Fruit fly (Drosophila melanogaster): ENCODE data around the gene Lar.

Gene Lar

dm6 chr2L:19763773-19764580 lies 177.6 kb downstream of the Lar start, which contains the start of gene fbp (continued):
- peak; percentile 29 for TF ChIP-seq Fer3 (tag; optimal IDR thresholded peaks at IDR 0.05)
- no peak for TF ChIP-seq abd-A (tag; optimal IDR thresholded peaks at IDR 0.05)
- TF ChIP-seq dmrt11E (tag; optimal IDR thresholded peaks at IDR 0.05), result peak; percentile 40
- peak; percentile 94 for TF ChIP-seq Blimp-1 (GFP tag; optimal IDR thresholded peaks at IDR 0.05)
- peak; percentile 61; the same call in 2 of the 3 replicates for TF ChIP-seq dysf (GFP tag; IDR thresholded peaks at IDR 0.05)
- TF ChIP-seq CG3065 (GFP tag; optimal IDR thresholded peaks at IDR 0.05), result peak; percentile 28
- no peak for TF ChIP-seq CG1603 (tag; optimal IDR thresholded peaks at IDR 0.05)
- TF ChIP-seq ems (GFP tag; optimal IDR thresholded peaks at IDR 0.05), result peak; percentile 36
- peak; percentile 51 for TF ChIP-seq fd3F (GFP tag; optimal IDR thresholded peaks at IDR 0.05)
- TF ChIP-seq sisA (GFP tag; IDR thresholded peaks at IDR 0.05), result peak; percentile 46; the same call in 1 of the 2 replicates
- peak; percentile 1 for TF ChIP-seq cato (GFP tag; optimal IDR thresholded peaks at IDR 0.05; ENCODE audit: borderline replicate concordance)
- TF ChIP-seq Ada2b (GFP tag; IDR thresholded peaks at IDR 0.05), result peak; percentile 19; the same call in 1 of the 2 replicates
- no peak for TF ChIP-seq trh (GFP tag; optimal IDR thresholded peaks at IDR 0.05)
- TF ChIP-seq pb (GFP tag; optimal IDR thresholded peaks at IDR 0.05), result no peak
- no peak for TF ChIP-seq sc (optimal IDR thresholded peaks at IDR 0.05)
- TF ChIP-seq sc (GFP tag; optimal IDR thresholded peaks at IDR 0.05), result peak; percentile 39
- TF ChIP-seq Doc2 (GFP tag; IDR thresholded peaks at IDR 0.05), result no peak
- TF ChIP-seq Opbp (GFP tag; IDR thresholded peaks at IDR 0.05; ENCODE audit: partially characterized antibody), result no peak
- peak; percentile 78 for TF ChIP-seq CG2712 (tag; optimal IDR thresholded peaks at IDR 0.05)
- peak; percentile 12 for TF ChIP-seq CG16863 (GFP tag; optimal IDR thresholded peaks at IDR 0.05)
- peak; percentile 36 for TF ChIP-seq CG2116 (GFP tag; optimal IDR thresholded peaks at IDR 0.05)
- TF ChIP-seq tup (GFP tag; optimal IDR thresholded peaks at IDR 0.05), result no peak
- TF ChIP-seq Pdp1 (GFP tag; optimal IDR thresholded peaks at IDR 0.05), result peak in 1 of 2 experiments; percentile 44
- TF ChIP-seq HLH3B (GFP tag; IDR thresholded peaks at IDR 0.05), result 0 out of 2 replicates have a peak, but pooled peaks have one; percentile 29
- no peak for TF ChIP-seq CG7271 (tag; optimal IDR thresholded peaks at IDR 0.05)
- peak; percentile 73 for TF ChIP-seq CG3281 (GFP tag; optimal IDR thresholded peaks at IDR 0.05)
- TF ChIP-seq Dad (GFP tag; optimal IDR thresholded peaks at IDR 0.05), result no peak
- no peak for TF ChIP-seq toy (GFP tag; IDR thresholded peaks at IDR 0.05)
- no peak for TF ChIP-seq CG16813 (GFP tag; IDR thresholded peaks at IDR 0.05; ENCODE audit: partially characterized antibody)
- no peak for TF ChIP-seq ato (GFP tag; IDR thresholded peaks at IDR 0.05; ENCODE audit: partially characterized antibody)
- TF ChIP-seq Eip74EF (GFP tag; optimal IDR thresholded peaks at IDR 0.05), result peak in 1 of 2 experiments; percentile 70
- peak; percentile 13 for TF ChIP-seq NfI (GFP tag; optimal IDR thresholded peaks at IDR 0.05)
- TF ChIP-seq ewg (GFP tag; optimal IDR thresholded peaks at IDR 0.05), result peak; percentile 21
- TF ChIP-seq dati (GFP tag; IDR thresholded peaks at IDR 0.05), result no peak
- TF ChIP-seq CG11504 (tag; optimal IDR thresholded peaks at IDR 0.05), result peak; percentile 82
- TF ChIP-seq fd96Cb (tag; optimal IDR thresholded peaks at IDR 0.05), result peak; percentile 47
- peak; percentile 86 for TF ChIP-seq CG8924 (tag; optimal IDR thresholded peaks at IDR 0.05)
- peak; percentile 17 for TF ChIP-seq unpg (GFP tag; optimal IDR thresholded peaks at IDR 0.05)
- TF ChIP-seq Fer1 (GFP tag; optimal IDR thresholded peaks at IDR 0.05), result peak; percentile 56
- peak; percentile 55 for TF ChIP-seq Ptx1 (GFP tag; IDR thresholded peaks at IDR 0.05)
- TF ChIP-seq E2f1 (GFP tag; IDR thresholded peaks at IDR 0.05), result peak; percentile 47; the same call in 1 of the 2 replicates
- peak; percentile 20 for TF ChIP-seq CG13624 (GFP tag; optimal IDR thresholded peaks at IDR 0.05)
- TF ChIP-seq Neu2 (GFP tag; optimal IDR thresholded peaks at IDR 0.05; ENCODE audit: borderline replicate concordance), result no peak
- TF ChIP-seq CG7987 (GFP tag; optimal IDR thresholded peaks at IDR 0.05), result no peak
- peak; percentile 72 for TF ChIP-seq CG13424 (tag; optimal IDR thresholded peaks at IDR 0.05)
- TF ChIP-seq Chrac-16 (GFP tag; optimal IDR thresholded peaks at IDR 0.05), result peak; percentile 69
- peak; percentile 28 for TF ChIP-seq CG33557 (GFP tag; optimal IDR thresholded peaks at IDR 0.05)
- no peak for TF ChIP-seq usp (GFP tag; optimal IDR thresholded peaks at IDR 0.05)

Measured in whole organism, embryonic.